Worm (Caenorhabditis elegans) whole organism, L3 larva: ENCODE measurements around the gene ints-5.

Experiments
- daf-12 ChIP-seq: fragments of 150-350 bp; optimal IDR thresholded peaks from 2 replicates; lab custom pipeline; 2014; ENCODE audit warnings: missing biosample characterization, missing genetic modification reagents, missing genetic modification characterization
- fos-1 ChIP-seq: fragments of 150-350 bp; optimal IDR thresholded peaks from 2 replicates; lab custom pipeline; 2014; ENCODE audit warnings: missing biosample characterization, missing genetic modification characterization
- nhr-28 ChIP-seq: fragments of 150-350 bp; optimal IDR thresholded peaks from 2 replicates; lab custom pipeline; 2014; ENCODE audit warnings: missing biosample characterization, missing genetic modification characterization
- nhr-77 ChIP-seq: fragments of 150-350 bp; optimal IDR thresholded peaks from 2 replicates; lab custom pipeline; 2014; ENCODE audit warnings: missing biosample characterization, missing genetic modification characterization
- zag-1 ChIP-seq: fragments of 150-350 bp; optimal IDR thresholded peaks from 2 replicates; lab custom pipeline; 2014; ENCODE audit warnings: missing biosample characterization, missing genetic modification characterization

DNA sequence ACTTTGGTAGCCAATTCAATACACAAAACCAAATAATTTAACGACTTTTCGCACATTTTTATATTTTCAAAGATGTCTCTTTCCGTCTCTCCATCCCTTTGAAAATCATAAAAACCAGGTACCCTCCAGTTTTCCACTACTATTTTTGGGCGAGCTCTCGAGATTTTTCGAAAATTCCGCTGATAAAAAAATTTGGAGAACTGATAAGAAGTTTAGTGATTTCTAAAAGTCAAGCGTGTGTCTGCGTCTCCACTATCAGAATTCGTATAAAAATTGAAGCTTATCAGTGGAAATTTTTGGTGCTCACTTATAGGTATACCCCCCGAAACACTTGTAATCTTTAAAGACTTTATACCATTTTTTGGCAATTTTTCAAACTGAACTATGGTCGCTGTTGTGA is 17.3 kb upstream of the ints-5 start, which contains the start of gene hmit-1.1:
- TF ChIP-seq fos-1 (tag; lab: Kevin White, UChicago): no peak
- no peak for TF ChIP-seq nhr-77 (tag; lab: Kevin White, UChicago)
- no peak for TF ChIP-seq zag-1 (tag; lab: Kevin White, UChicago)
- TF ChIP-seq daf-12 (tag; lab: Kevin White, UChicago): no peak
- TF ChIP-seq nhr-28 (tag; lab: Kevin White, UChicago): no peak
